Worm (Caenorhabditis elegans) whole organism, L1 larva: ENCODE measurements around the gene W08E12.4.

Experiments used
- C04F5.9 ChIP-seq: sonication (generic microtip); optimal IDR thresholded peaks from 2 replicates; lab custom pipeline; 2016; ENCODE audit warnings: missing genetic modification characterization, missing compliant biosample characterization
- C16A3.4 ChIP-seq: fragments of 150-350 bp; optimal IDR thresholded peaks from 2 replicates; lab custom pipeline; 2014; ENCODE audit warnings: missing biosample characterization, missing genetic modification characterization
- alr-1 ChIP-seq: fragments of 200-800 bp; sonication (Bioruptor generic); optimal IDR thresholded peaks from 2 replicates; lab custom pipeline; 2018; ENCODE audit warnings: borderline replicate concordance, mild to moderate bottlenecking, missing genetic modification characterization, missing compliant biosample characterization
- blmp-1 ChIP-seq: fragments of 150-350 bp; optimal IDR thresholded peaks from 2 replicates; lab custom pipeline; 2014; ENCODE audit warnings: missing biosample characterization, missing genetic modification characterization
- ceh-8 ChIP-seq: fragments of 200-800 bp; sonication (Bioruptor generic); optimal IDR thresholded peaks from 2 replicates; lab custom pipeline; 2018; ENCODE audit warnings: mild to moderate bottlenecking, missing genetic modification characterization, moderate library complexity, missing compliant biosample characterization
- ceh-82 ChIP-seq, 3 experiments: fragments of 150-350 bp in 1 of 3; sonication (generic microtip) in 2 of 3; optimal IDR thresholded peaks; 2 replicates each; lab custom pipeline; 2014 to 2017; ENCODE audit warnings: missing biosample characterization in 3 of 3, missing genetic modification characterization in 3 of 3
- ceh-88 ChIP-seq: fragments of 200-800 bp; sonication (Bioruptor generic); IDR thresholded peaks from 2 replicates; pipeline ENCODE4 v1.3.6; 2022; ENCODE audit warnings: missing genetic modification characterization, missing compliant biosample characterization
- ces-1 ChIP-seq: fragments of 150-350 bp; optimal IDR thresholded peaks from 2 replicates; lab custom pipeline; 2014; ENCODE audit warnings: missing biosample characterization, missing genetic modification reagents, missing genetic modification characterization
- dpl-1 ChIP-seq, 3 experiments: fragments of 150-350 bp in 2 of 3; sonication (generic microtip) in 1 of 3; optimal IDR thresholded peaks; 2 replicates each; lab custom pipeline; 2014 to 2017; ENCODE audit warnings: missing biosample characterization in 3 of 3, missing genetic modification characterization in 3 of 3, missing genetic modification reagents in 3 of 3
- efl-1 ChIP-seq, 4 experiments: fragments of 150-350 bp; optimal IDR thresholded peaks in 3 of 4; peaks in 1 of 4; 1 replicate in 1 of 4; 2 replicates in 3 of 4; lab custom pipeline; 2014; ENCODE audit warnings: missing biosample characterization in 2 of 4, missing genetic modification characterization in 2 of 4, missing genetic modification reagents in 2 of 4
- egl-13 ChIP-seq: sonication (generic microtip); optimal IDR thresholded peaks from 2 replicates; lab custom pipeline; 2016; ENCODE audit warnings: missing genotype, missing genetic modification reagents, missing genetic modification characterization, missing compliant biosample characterization
- isw-1 ChIP-seq: fragments of 200-800 bp; sonication (Bioruptor generic); IDR thresholded peaks from 2 replicates; pipeline ENCODE4 v1.3.6; 2022; ENCODE audit warnings: missing genetic modification characterization, missing compliant biosample characterization
- lin-13 ChIP-seq: fragments of 150-350 bp; optimal IDR thresholded peaks from 2 replicates; lab custom pipeline; 2014; ENCODE audit warnings: missing biosample characterization, missing genetic modification reagents, missing genetic modification characterization
- lin-14 ChIP-seq: fragments of 200-800 bp; sonication (Bioruptor generic); optimal IDR thresholded peaks from 2 replicates; lab custom pipeline; 2018; ENCODE audit warnings: mild to moderate bottlenecking, missing genetic modification characterization, moderate library complexity, missing compliant biosample characterization
- lin-15B ChIP-seq: fragments of 150-350 bp; sonication (generic microtip); optimal IDR thresholded peaks from 3 replicates; lab custom pipeline; 2014; ENCODE audit warnings: missing biosample characterization, missing genetic modification characterization
- lin-39 ChIP-seq: fragments of 150-350 bp; optimal IDR thresholded peaks from 2 replicates; lab custom pipeline; 2014; ENCODE audit warnings: missing biosample characterization, missing genetic modification reagents, missing genetic modification characterization
- lsy-2 ChIP-seq, 2 experiments: fragments of 150-350 bp; optimal IDR thresholded peaks; 2 replicates each; lab custom pipeline; 2014; ENCODE audit warnings: missing biosample characterization in 2 of 2, missing genetic modification characterization in 2 of 2
- nhr-12 ChIP-seq: sonication (generic microtip); optimal IDR thresholded peaks from 2 replicates; lab custom pipeline; 2017; ENCODE audit warnings: missing biosample characterization, missing genetic modification characterization
- nhr-237 ChIP-seq: fragments of 150-350 bp; optimal IDR thresholded peaks from 2 replicates; lab custom pipeline; 2014; ENCODE audit warnings: missing biosample characterization, missing genetic modification characterization
- nhr-71 ChIP-seq: sonication (generic microtip); optimal IDR thresholded peaks from 2 replicates; lab custom pipeline; 2016; ENCODE audit warnings: mild to moderate bottlenecking, missing genetic modification characterization, moderate library complexity, missing compliant biosample characterization
- nhr-76 ChIP-seq: sonication (generic microtip); optimal IDR thresholded peaks from 2 replicates; lab custom pipeline; 2017; ENCODE audit warnings: missing biosample characterization, missing genetic modification characterization
- nhr-84 ChIP-seq: sonication (generic microtip); optimal IDR thresholded peaks from 2 replicates; lab custom pipeline; 2017; ENCODE audit warnings: missing biosample characterization, missing genetic modification characterization
- nhr-85 ChIP-seq: sonication (generic microtip); peaks from one replicate; lab custom pipeline; 2016; ENCODE audit warnings: missing genetic modification characterization, inconsistent platforms, missing compliant biosample characterization
- skn-1 ChIP-seq: fragments of 150-350 bp; optimal IDR thresholded peaks from 2 replicates; lab custom pipeline; 2014; ENCODE audit warnings: missing biosample characterization, missing genetic modification characterization
- tbx-2 ChIP-seq: sonication (generic microtip); optimal IDR thresholded peaks from 2 replicates; lab custom pipeline; 2016; ENCODE audit warnings: missing genetic modification characterization, missing compliant biosample characterization
- unc-130 ChIP-seq: fragments of 150-350 bp; optimal IDR thresholded peaks from 2 replicates; lab custom pipeline; 2017; ENCODE audit warnings: missing biosample characterization, missing genetic modification characterization, inconsistent platforms
- unc-86 ChIP-seq: sonication (generic microtip); optimal IDR thresholded peaks from 2 replicates; lab custom pipeline; 2016; ENCODE audit warnings: missing genetic modification characterization, missing compliant biosample characterization
- xbp-1 ChIP-seq: sonication (generic microtip); optimal IDR thresholded peaks from 2 replicates; lab custom pipeline; 2016; ENCODE audit warnings: missing genetic modification characterization, missing compliant biosample characterization

The W08E12.4 gene

DNA sequence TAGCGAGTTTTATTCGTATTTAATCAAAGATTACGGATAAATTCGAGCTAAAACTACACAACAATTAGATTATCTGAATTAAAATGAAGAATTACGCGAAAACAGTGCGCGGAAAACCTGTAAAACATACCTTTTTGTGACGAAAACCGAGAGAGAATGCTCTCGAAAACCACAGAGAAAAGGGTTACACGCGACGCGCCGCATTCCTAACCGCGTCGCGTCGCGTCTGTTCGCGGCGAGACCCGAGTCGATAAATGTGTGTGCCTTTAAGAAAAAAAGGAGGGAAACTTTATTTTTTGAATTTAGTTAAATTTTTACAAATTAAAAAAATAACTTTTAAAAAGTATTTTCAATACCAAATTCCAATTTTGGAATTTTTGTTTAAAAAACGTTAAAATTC, 36.5 kb downstream of the W08E12.4 start, which contains the start of gene hrpa-1 (continued):
- TF ChIP-seq ces-1 (GFP tag; lab: Kevin White, UChicago) = no peak
- peak; percentile 54; the same call in 1 of the 2 replicates for TF ChIP-seq ceh-88 (GFP tag; lab: Robert Waterston, UW)
- peak; percentile 29 for TF ChIP-seq unc-130 (tag; lab: Kevin White, UChicago)
- TF ChIP-seq nhr-76 (tag; lab: Kevin White, UChicago) = no peak
- TF ChIP-seq, all 84 proteins: peak for 57

ce11 chrIV:3341170-3341569, 39.0 kb downstream of the W08E12.4 start, which contains the start of gene F42A6.2:
F42A6.2 (plus strand) TSS chrIV:3341470.
- no peak for TF ChIP-seq lin-13 (GFP tag; lab: Kevin White, UChicago)
- no peak for TF ChIP-seq skn-1
- TF ChIP-seq lin-39 (tag; lab: Kevin White, UChicago) = no peak
- TF ChIP-seq unc-86 (tag; lab: Kevin White, UChicago) = no peak
- no peak for TF ChIP-seq alr-1

- TF ChIP-seq nhr-12 (tag; lab: Kevin White, UChicago) (no peak), C16A3.4 (tag; lab: Kevin White, UChicago) (no peak), isw-1 (GFP tag; lab: Robert Waterston, UW) (no peak), C04F5.9 (tag; lab: Kevin White, UChicago) (no peak), tbx-2 (tag; lab: Kevin White, UChicago) (no peak)
Observed at ce11 chrIV:3345484-3345883, 43.3 kb downstream of the W08E12.4 start.

- TF ChIP-seq lin-39 (tag; lab: Kevin White, UChicago) (no peak), efl-1 (optimal IDR thresholded peaks at IDR 0.05; lab: Kevin White, UChicago) (no peak), efl-1 (GFP tag; optimal IDR thresholded peaks at IDR 0.05 in 1 of 2; lab: Kevin White, UChicago) (peak in 1 of 2 experiments; percentile 41), lin-14 (peak; percentile 1), ceh-8 (GFP tag; lab: Kevin White, UChicago) (peak; percentile 83)
Observed at ce11 chrIV:3348334-3348733, 46.2 kb downstream of the W08E12.4 start.

DNA sequence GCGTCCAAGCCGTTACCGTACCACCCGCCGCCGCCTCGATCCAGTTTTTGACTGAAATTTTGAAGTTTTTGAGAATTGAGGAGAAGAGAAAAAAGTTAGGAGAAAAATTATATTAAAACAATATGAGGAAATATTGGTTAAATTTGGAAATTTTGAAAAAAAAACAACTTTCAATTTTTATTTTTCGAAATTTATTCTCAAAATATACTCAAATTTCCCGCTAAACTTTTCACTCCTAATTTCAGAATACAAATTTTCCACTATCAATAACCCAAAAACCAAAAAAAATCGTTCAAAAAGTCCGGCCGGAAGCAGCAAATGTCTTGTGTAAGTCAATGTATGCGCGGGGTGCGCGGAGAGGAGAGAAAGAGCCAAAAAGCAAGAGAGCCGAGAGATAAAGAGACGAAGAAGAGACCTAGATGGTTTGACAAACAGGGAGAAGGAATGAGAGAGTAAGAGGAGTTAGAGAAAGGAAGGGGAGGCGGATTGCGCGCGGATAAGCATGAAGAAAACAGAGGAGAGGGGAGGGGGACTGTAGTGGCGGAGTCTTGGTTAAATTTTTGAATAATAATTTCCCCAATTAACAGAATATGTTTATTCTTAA, 47.9 kb downstream of the W08E12.4 start, which contains the start of gene elks-1:
Gene elks-1 (minus strand): TSS at position 51 of the 604 bp plus-strand sequence.
- peak in 1 of 2 experiments; percentile 21 for TF ChIP-seq lsy-2 (tag; optimal IDR thresholded peaks at IDR 0.05; lab: Kevin White, UChicago)
- no peak for TF ChIP-seq nhr-237 (tag; lab: Kevin White, UChicago)
- no peak for TF ChIP-seq nhr-76 (tag; lab: Kevin White, UChicago)
- TF ChIP-seq ceh-82 (tag; optimal IDR thresholded peaks at IDR 0.05; lab: Kevin White, UChicago) = peak in 1 of 3 experiments; percentile 32
- TF ChIP-seq lin-14 = peak; percentile 19
- TF ChIP-seq blmp-1 (tag; lab: Kevin White, UChicago) = peak; percentile 7
- peak; percentile 42 to 57 for TF ChIP-seq efl-1 (optimal IDR thresholded peaks at IDR 0.05; lab: Kevin White, UChicago)
- peak in 1 of 2 experiments; percentile 75 for TF ChIP-seq efl-1 (GFP tag; optimal IDR thresholded peaks at IDR 0.05 in 1 of 2; lab: Kevin White, UChicago)

DNA sequence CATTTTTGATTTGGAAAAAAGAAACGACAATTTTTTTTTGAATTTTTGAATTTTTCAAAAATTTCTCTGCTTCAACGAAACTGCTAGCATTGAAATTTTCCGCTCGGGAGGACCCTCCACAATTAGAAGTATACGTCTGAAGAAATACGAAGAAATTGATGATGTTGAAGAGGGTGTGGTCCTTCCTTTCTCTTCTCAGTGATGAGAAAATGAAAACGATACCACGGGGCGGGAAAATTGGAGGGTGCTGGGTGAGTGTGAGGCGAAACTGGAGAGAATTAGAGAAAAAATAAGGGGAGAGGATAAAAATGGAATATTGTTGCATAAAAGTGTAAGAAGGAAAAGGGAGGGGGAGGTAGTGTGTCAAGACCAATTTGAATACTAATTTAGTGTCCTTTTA, 49.9 kb downstream of the W08E12.4 start:
- TF ChIP-seq lin-15B (tag; lab: Kevin White, UChicago) (no peak), xbp-1 (tag; lab: Kevin White, UChicago) (no peak), ceh-8 (GFP tag; lab: Kevin White, UChicago) (no peak), C04F5.9 (tag; lab: Kevin White, UChicago) (no peak), ceh-82 (tag; optimal IDR thresholded peaks at IDR 0.05; lab: Kevin White, UChicago) (peak in 1 of 3 experiments; percentile 16), lin-13 (GFP tag; lab: Kevin White, UChicago) (no peak), nhr-71 (tag; lab: Kevin White, UChicago) (no peak), nhr-85 (peak; percentile 55), nhr-84 (tag; lab: Kevin White, UChicago) (no peak), blmp-1 (tag; lab: Kevin White, UChicago) (peak; percentile 90), egl-13 (tag; lab: Kevin White, UChicago) (no peak), dpl-1 (GFP tag; optimal IDR thresholded peaks at IDR 0.05; lab: Kevin White, UChicago) (no peak), lin-14 (peak; percentile 28)
